ENCODE assay signal across 1 fruit fly cellular context in genomic region chr3L:3544221-3544620, dm6.
TF ChIP-seq lines count a peak whose summit lies in the region.

No protein-coding gene starts in this region.

TF ChIP-seq in whole organism, embryonic, 481 proteins besides CTCF, POLR2A, EP300 and RAD21 (continued from another document):
- TF ChIP-seq Atf6 (GFP tag; IDR thresholded peaks at IDR 0.05; lab: Robert Waterston, UW) (peak; percentile 29; the same call in 1 of the 2 replicates), fd96Cb (tag; optimal IDR thresholded peaks at IDR 0.05; lab: Kevin White, UChicago) (no peak), Adf1 (GFP tag; IDR thresholded peaks at IDR 0.05; lab: Robert Waterston, UW) (no peak), gt (GFP tag; IDR thresholded peaks at IDR 0.05; lab: Robert Waterston, UW) (no peak), Hey (tag; optimal IDR thresholded peaks at IDR 0.05; lab: Kevin White, UChicago) (no peak), CG4730 (GFP tag; IDR thresholded peaks at IDR 0.05; lab: Robert Waterston, UW) (no peak), Atf-2 (GFP tag; optimal IDR thresholded peaks at IDR 0.05; lab: Kevin White, UChicago) (no peak), CG9876 (GFP tag; optimal IDR thresholded peaks at IDR 0.05; lab: Kevin White, UChicago) (no peak), wor (GFP tag; IDR thresholded peaks at IDR 0.05; lab: Robert Waterston, UW) (no peak), Nf-YA (GFP tag; IDR thresholded peaks at IDR 0.05; lab: Robert Waterston, UW) (no peak), corto (GFP tag; optimal IDR thresholded peaks at IDR 0.05; lab: Kevin White, UChicago) (no peak), sna (GFP tag; IDR thresholded peaks at IDR 0.05; lab: Robert Waterston, UW; ENCODE audit: partially characterized antibody) (no peak), CG18599 (GFP tag; optimal IDR thresholded peaks at IDR 0.05; lab: Kevin White, UChicago) (peak; percentile 42), lmd (GFP tag; IDR thresholded peaks at IDR 0.05; lab: Robert Waterston, UW) (peak; percentile 48; the same call in 1 of the 2 replicates), zf30C (GFP tag; optimal IDR thresholded peaks at IDR 0.05; lab: Kevin White, UChicago) (no peak), wdn (GFP tag; IDR thresholded peaks at IDR 0.05; lab: Robert Waterston, UW) (0 out of 2 replicates have a peak, but pooled peaks have one; percentile 18), dmrt99B (tag; optimal IDR thresholded peaks at IDR 0.05; lab: Kevin White, UChicago) (peak; percentile 36), abd-A (tag; optimal IDR thresholded peaks at IDR 0.05; lab: Kevin White, UChicago) (no peak), CG2199 (GFP tag; IDR thresholded peaks at IDR 0.05; lab: Robert Waterston, UW) (no peak), CG14441 (GFP tag; IDR thresholded peaks at IDR 0.05; lab: Robert Waterston, UW) (peak; percentile 6; the same call in 1 of the 2 replicates), Abd-B (GFP tag; optimal IDR thresholded peaks at IDR 0.05; lab: Kevin White, UChicago) (peak; percentile 13), cwo (GFP tag; optimal IDR thresholded peaks at IDR 0.05; lab: Kevin White, UChicago) (peak; percentile 11), CG7556 (GFP tag; optimal IDR thresholded peaks at IDR 0.05; lab: Kevin White, UChicago) (peak; percentile 53), sim (GFP tag; IDR thresholded peaks at IDR 0.05; lab: Robert Waterston, UW) (no peak), Sox102F (GFP tag; optimal IDR thresholded peaks at IDR 0.05; lab: Kevin White, UChicago) (peak; percentile 50), Rfx (GFP tag; IDR thresholded peaks at IDR 0.05; lab: Robert Waterston, UW) (peak; percentile 34; the same call in 1 of the 2 replicates), CG3163 (GFP tag; optimal IDR thresholded peaks at IDR 0.05; lab: Kevin White, UChicago) (no peak), Xbp1 (GFP tag; optimal IDR thresholded peaks at IDR 0.05; lab: Kevin White, UChicago) (peak; percentile 42), phol (tag; optimal IDR thresholded peaks at IDR 0.05; lab: Kevin White, UChicago) (peak; percentile 25), CG13296 (GFP tag; optimal IDR thresholded peaks at IDR 0.05; lab: Kevin White, UChicago) (no peak), CG11695 (GFP tag; IDR thresholded peaks at IDR 0.05; lab: Robert Waterston, UW) (peak; percentile 51; the same call in 1 of the 3 replicates), pzg (GFP tag; optimal IDR thresholded peaks at IDR 0.05; lab: Kevin White, UChicago) (no peak), CG10209 (GFP tag; optimal IDR thresholded peaks at IDR 0.05; lab: Kevin White, UChicago) (peak; percentile 11), eve (GFP tag; optimal IDR thresholded peaks at IDR 0.05; lab: Kevin White, UChicago) (peak in 1 of 2 experiments; percentile 69), Meics (GFP tag; optimal IDR thresholded peaks at IDR 0.05; lab: Kevin White, UChicago) (peak; percentile 36), GATAe (GFP tag; conservative IDR thresholded peaks at IDR 0.05; lab: Robert Waterston, UW) (no peak), gem (tag; optimal IDR thresholded peaks at IDR 0.05; lab: Kevin White, UChicago) (peak; percentile 76), oc (tag; optimal IDR thresholded peaks at IDR 0.05; lab: Kevin White, UChicago) (no peak), mam (GFP tag; optimal IDR thresholded peaks at IDR 0.05; lab: Kevin White, UChicago) (peak; percentile 41), inv (GFP tag; IDR thresholded peaks at IDR 0.05; lab: Robert Waterston, UW; ENCODE audit: partially characterized antibody) (no peak), CG17361 (GFP tag; IDR thresholded peaks at IDR 0.05; lab: Robert Waterston, UW) (0 out of 3 replicates have a peak, but pooled peaks have one; percentile 30), lilli (GFP tag; optimal IDR thresholded peaks at IDR 0.05; lab: Kevin White, UChicago) (peak; percentile 47), hkb (optimal IDR thresholded peaks at IDR 0.05; lab: Kevin White, UChicago) (no peak), hkb (GFP tag; IDR thresholded peaks at IDR 0.05; lab: Robert Waterston, UW) (0 out of 2 replicates have a peak, but pooled peaks have one; percentile 26), CG12659 (GFP tag; optimal IDR thresholded peaks at IDR 0.05; lab: Kevin White, UChicago) (peak; percentile 28), CG1233 (GFP tag; optimal IDR thresholded peaks at IDR 0.05; lab: Kevin White, UChicago) (no peak), Ets97D (GFP tag; optimal IDR thresholded peaks at IDR 0.05; lab: Kevin White, UChicago) (no peak), CG8944 (GFP tag; optimal IDR thresholded peaks at IDR 0.05; lab: Kevin White, UChicago) (no peak), al (GFP tag; IDR thresholded peaks at IDR 0.05; lab: Robert Waterston, UW) (peak; percentile 44; the same call in 1 of the 2 replicates), CG15269 (tag; optimal IDR thresholded peaks at IDR 0.05; lab: Kevin White, UChicago) (peak; percentile 64), Aef1 (GFP tag; IDR thresholded peaks at IDR 0.05; lab: Robert Waterston, UW) (no peak), Dek (tag; optimal IDR thresholded peaks at IDR 0.05; lab: Kevin White, UChicago) (peak; percentile 9), CG13894 (tag; optimal IDR thresholded peaks at IDR 0.05; lab: Kevin White, UChicago) (no peak), HLHmδ (GFP tag; optimal IDR thresholded peaks at IDR 0.05; lab: Kevin White, UChicago) (no peak), CG6254 (GFP tag; optimal IDR thresholded peaks at IDR 0.05; lab: Kevin White, UChicago) (no peak), Ssrp (tag; optimal IDR thresholded peaks at IDR 0.05; lab: Kevin White, UChicago) (no peak), dati (GFP tag; IDR thresholded peaks at IDR 0.05; lab: Robert Waterston, UW) (no peak), CG2889 (GFP tag; IDR thresholded peaks at IDR 0.05; lab: Robert Waterston, UW) (peak; percentile 38; the same call in 1 of the 3 replicates), CG15479 (GFP tag; optimal IDR thresholded peaks at IDR 0.05; lab: Kevin White, UChicago) (no peak), pan (optimal IDR thresholded peaks at IDR 0.05; lab: Kevin White, UChicago) (no peak), pan (GFP tag; optimal IDR thresholded peaks at IDR 0.05 in 1 of 2, IDR thresholded peaks at IDR 0.05 in 1 of 2) (peak in 1 of 2 experiments; percentile 29), nau (GFP tag; optimal IDR thresholded peaks at IDR 0.05; lab: Kevin White, UChicago) (no peak), CG18619 (GFP tag; optimal IDR thresholded peaks at IDR 0.05; lab: Kevin White, UChicago) (peak; percentile 6), E2f2 (GFP tag; IDR thresholded peaks at IDR 0.05; lab: Robert Waterston, UW) (no peak), Asciz (GFP tag; optimal IDR thresholded peaks at IDR 0.05; lab: Kevin White, UChicago) (no peak), CG14050 (GFP tag; IDR thresholded peaks at IDR 0.05; lab: Robert Waterston, UW) (0 out of 3 replicates have a peak, but pooled peaks have one; percentile 9), Fer3 (tag; optimal IDR thresholded peaks at IDR 0.05; lab: Kevin White, UChicago) (peak; percentile 9), CG17612 (GFP tag; IDR thresholded peaks at IDR 0.05; lab: Robert Waterston, UW) (no peak), CG1529 (GFP tag; optimal IDR thresholded peaks at IDR 0.05; lab: Kevin White, UChicago) (no peak), CG3407 (GFP tag; optimal IDR thresholded peaks at IDR 0.05; lab: Kevin White, UChicago) (no peak), chinmo (GFP tag; IDR thresholded peaks at IDR 0.05; lab: Robert Waterston, UW; ENCODE audit: partially characterized antibody) (no peak), slbo (GFP tag; IDR thresholded peaks at IDR 0.05; lab: Robert Waterston, UW) (peak; percentile 62), PHDP (tag; optimal IDR thresholded peaks at IDR 0.05; lab: Kevin White, UChicago) (peak; percentile 67), HLH54F (GFP tag; optimal IDR thresholded peaks at IDR 0.05; lab: Kevin White, UChicago) (peak; percentile 11), nmo (GFP tag; optimal IDR thresholded peaks at IDR 0.05; lab: Kevin White, UChicago) (peak; percentile 35), chif (GFP tag; optimal IDR thresholded peaks at IDR 0.05; lab: Kevin White, UChicago) (peak in 1 of 2 experiments; percentile 0), Lim3 (GFP tag; IDR thresholded peaks at IDR 0.05; lab: Robert Waterston, UW) (no peak), CG12299 (tag; optimal IDR thresholded peaks at IDR 0.05; lab: Kevin White, UChicago) (no peak), Spps (tag; optimal IDR thresholded peaks at IDR 0.05; lab: Kevin White, UChicago) (no peak), NfI (GFP tag; optimal IDR thresholded peaks at IDR 0.05; lab: Kevin White, UChicago) (peak; percentile 18), jing (GFP tag; optimal IDR thresholded peaks at IDR 0.05; lab: Kevin White, UChicago) (no peak), hbn (GFP tag; IDR thresholded peaks at IDR 0.05; lab: Robert Waterston, UW; ENCODE audit: partially characterized antibody) (no peak), pho (GFP tag; optimal IDR thresholded peaks at IDR 0.05; lab: Kevin White, UChicago) (peak; percentile 40), CG9817 (tag; optimal IDR thresholded peaks at IDR 0.05; lab: Kevin White, UChicago) (peak; percentile 40), grn (GFP tag; optimal IDR thresholded peaks at IDR 0.05; lab: Kevin White, UChicago) (no peak), Doc3 (GFP tag; IDR thresholded peaks at IDR 0.05; lab: Robert Waterston, UW; ENCODE audit: partially characterized antibody) (no peak), Tbp (GFP tag; optimal IDR thresholded peaks at IDR 0.05; lab: Kevin White, UChicago) (no peak), knrl (GFP tag; IDR thresholded peaks at IDR 0.05; lab: Robert Waterston, UW; ENCODE audit: partially characterized antibody) (no peak), CG12391 (tag; optimal IDR thresholded peaks at IDR 0.05; lab: Kevin White, UChicago) (peak; percentile 49), CG17912 (GFP tag; optimal IDR thresholded peaks at IDR 0.05; lab: Kevin White, UChicago) (no peak), cas (GFP tag; IDR thresholded peaks at IDR 0.05; lab: Robert Waterston, UW) (no peak), scrt (GFP tag; optimal IDR thresholded peaks at IDR 0.05; lab: Kevin White, UChicago) (no peak), CG7786 (GFP tag; optimal IDR thresholded peaks at IDR 0.05; lab: Kevin White, UChicago) (peak; percentile 24), sisA (GFP tag; IDR thresholded peaks at IDR 0.05; lab: Robert Waterston, UW) (no peak; the same call in 1 of the 2 replicates), D19B (GFP tag; optimal IDR thresholded peaks at IDR 0.05; lab: Kevin White, UChicago) (no peak), CG7839 (tag; optimal IDR thresholded peaks at IDR 0.05; lab: Kevin White, UChicago) (peak; percentile 61), C15 (GFP tag; IDR thresholded peaks at IDR 0.05; lab: Robert Waterston, UW) (no peak), dmrt11E (tag; optimal IDR thresholded peaks at IDR 0.05; lab: Kevin White, UChicago) (no peak), Hr51 (GFP tag; optimal IDR thresholded peaks at IDR 0.05; lab: Kevin White, UChicago) (peak in 1 of 2 experiments; percentile 48), Pdp1 (GFP tag; optimal IDR thresholded peaks at IDR 0.05; lab: Kevin White, UChicago) (peak in 1 of 2 experiments; percentile 13), CG2120 (GFP tag; optimal IDR thresholded peaks at IDR 0.05; lab: Kevin White, UChicago) (peak; percentile 74), disco-r (GFP tag; optimal IDR thresholded peaks at IDR 0.05; lab: Kevin White, UChicago) (no peak), Ada2b (GFP tag; IDR thresholded peaks at IDR 0.05; lab: Robert Waterston, UW) (0 out of 2 replicates have a peak, but pooled peaks have one; percentile 10), Bgb (GFP tag; IDR thresholded peaks at IDR 0.05; lab: Robert Waterston, UW; ENCODE audit: partially characterized antibody) (no peak), tio (GFP tag; optimal IDR thresholded peaks at IDR 0.05; lab: Kevin White, UChicago) (peak; percentile 25), Sry-β (GFP tag; optimal IDR thresholded peaks at IDR 0.05; lab: Kevin White, UChicago) (no peak), Hr3 (GFP tag; optimal IDR thresholded peaks at IDR 0.05; lab: Kevin White, UChicago) (no peak), row (GFP tag; IDR thresholded peaks at IDR 0.05; lab: Robert Waterston, UW) (peak; percentile 33; the same call in 2 of the 3 replicates)
